Worm (Caenorhabditis elegans) whole organism, midembryonic: ENCODE measurements around the gene W07A12.4.

Experiments used
- klf-2 ChIP-seq: fragments of 200-800 bp; sonication (Bioruptor generic); conservative IDR thresholded peaks from 2 replicates; pipeline ENCODE4 v1.3.6; 2022; ENCODE audit warnings: missing genetic modification reagents, missing genetic modification characterization, missing compliant biosample characterization
- ref-1 ChIP-seq: fragments of 200-800 bp; sonication (Bioruptor generic); conservative IDR thresholded peaks from 2 replicates; pipeline ENCODE4 v1.3.6; 2022; ENCODE audit warnings: missing genetic modification reagents, missing genetic modification characterization, missing compliant biosample characterization

DNA sequence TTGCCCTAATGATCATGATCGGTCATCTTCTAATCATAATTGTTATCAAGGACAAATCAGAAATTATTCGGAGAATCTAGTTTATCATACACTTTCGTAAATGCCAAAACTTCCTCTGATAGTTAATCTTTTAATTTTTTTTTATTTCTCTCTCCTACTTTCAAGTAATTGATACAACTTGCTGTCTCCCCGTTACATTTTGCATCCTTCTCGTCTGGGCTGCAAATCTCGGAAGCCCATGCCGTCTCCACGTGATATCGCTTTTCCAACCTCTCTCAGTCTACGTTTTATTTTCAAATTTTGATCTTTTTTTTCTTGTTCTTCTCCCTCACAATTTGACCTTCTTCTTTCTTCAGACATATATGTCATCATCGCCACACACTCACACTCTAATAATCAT lies 15.0 kb downstream of the W07A12.4 start, which contains the start of gene rhy-1:
- no peak for TF ChIP-seq klf-2
- no peak for TF ChIP-seq ref-1 (GFP tag; lab: Robert Waterston, UW)
